Fruit fly (Drosophila melanogaster) Kc167 (cell line): ENCODE results near the gene CG45690.

ENCODE experiments used
- Myc ChIP-seq: fragments of >200 bp; optimal IDR thresholded peaks from 2 replicates; lab custom pipeline; 2017; ENCODE audit warnings: missing external identifiers
- Sin3A ChIP-seq: fragments of >200 bp; optimal IDR thresholded peaks from 2 replicates; lab custom pipeline; 2018; ENCODE audit warnings: missing external identifiers
- h ChIP-seq: fragments of >200 bp; optimal IDR thresholded peaks from 3 replicates; lab custom pipeline; 2018; ENCODE audit warnings: missing external identifiers
- insv ChIP-seq: fragments of >200 bp; optimal IDR thresholded peaks from 3 replicates; lab custom pipeline; 2018; ENCODE audit warnings: missing external identifiers
- psq ChIP-seq: fragments of >200 bp; optimal IDR thresholded peaks from 2 replicates; lab custom pipeline; 2017; ENCODE audit warnings: missing external identifiers

dm6 chr2L:10677715-10678088 is 19.6 kb downstream of the CG45690 start:
- TF ChIP-seq Myc (lab: Kevin White, UChicago) (no peak), h (lab: Kevin White, UChicago) (no peak), psq (lab: Kevin White, UChicago) (no peak), insv (lab: Kevin White, UChicago) (no peak), Sin3A (lab: Kevin White, UChicago) (no peak)
